Worm (Caenorhabditis elegans): ENCODE measurements around the gene jac-1.

DNA sequence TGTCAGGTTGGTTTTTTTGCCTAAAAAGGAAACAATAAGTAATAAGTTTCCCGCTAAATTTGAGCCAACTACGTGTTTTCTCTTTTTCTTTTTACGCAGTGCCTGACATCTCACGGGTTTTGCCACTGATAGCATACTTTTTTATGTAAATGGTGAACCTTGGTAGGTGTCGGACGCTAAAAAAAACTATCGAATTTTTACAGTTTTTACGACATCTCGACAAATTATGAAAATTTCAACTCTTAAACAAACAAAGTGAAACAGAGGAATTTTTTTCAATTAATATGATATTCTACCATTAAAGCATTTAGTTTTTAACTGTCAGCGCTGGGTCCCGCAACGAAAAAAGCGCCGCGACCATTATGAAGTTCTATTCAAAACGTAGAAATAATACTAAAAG is 33.8 kb upstream of the jac-1 start:
- TF ChIP-seq pes-1 (GFP tag; IDR thresholded peaks at IDR 0.05): no peak
- no peak for TF ChIP-seq hmbx-1 (tag; optimal IDR thresholded peaks at IDR 0.05)
- TF ChIP-seq flt-1 (GFP tag; IDR thresholded peaks at IDR 0.05): no peak
- no peak for TF ChIP-seq ama-1 (optimal IDR thresholded peaks at IDR 0.05)
- TF ChIP-seq ets-7 (tag; optimal IDR thresholded peaks at IDR 0.05): no peak
- TF ChIP-seq tbx-37 (GFP tag; conservative IDR thresholded peaks at IDR 0.05): no peak
- no peak for TF ChIP-seq B0310.2 (tag; optimal IDR thresholded peaks at IDR 0.05)
- no peak for TF ChIP-seq aly-1 (tag; optimal IDR thresholded peaks at IDR 0.05)
- no peak for TF ChIP-seq hnd-1 (tag; optimal IDR thresholded peaks at IDR 0.05)
